Fruit fly (Drosophila melanogaster) whole organism, prepupa: ENCODE measurements around the gene nenya.
A peak's percentile ranks its signal among the peaks of the same experiment; 100 is the strongest.

Experiments used
- Blimp-1 ChIP-seq: fragments of 200-800 bp; sonication (Bioruptor generic); optimal IDR thresholded peaks from 3 replicates; lab custom pipeline; 2017; ENCODE audit warnings: missing biosample characterization, missing genetic modification characterization, mild to moderate bottlenecking, moderate library complexity, missing genetic modification reagents
- CG10631 ChIP-seq: fragments of 200-800 bp; sonication (Bioruptor generic); optimal IDR thresholded peaks from 2 replicates; lab custom pipeline; 2016; ENCODE audit warnings: missing biosample characterization, missing genetic modification characterization
- CG10669 ChIP-seq: fragments of 200-800 bp; sonication (Bioruptor generic); optimal IDR thresholded peaks from 3 replicates; lab custom pipeline; 2018; ENCODE audit warnings: missing biosample characterization, mild to moderate bottlenecking, missing genetic modification characterization, moderate library complexity
- CG11294 ChIP-seq: fragments of 200-800 bp; sonication (Bioruptor generic); IDR thresholded peaks from 2 replicates; pipeline ENCODE4 v1.3.6; 2022; ENCODE audit warnings: missing biosample characterization, missing genetic modification characterization
- CG11762 ChIP-seq: fragments of 200-800 bp; sonication (Bioruptor generic); optimal IDR thresholded peaks from 3 replicates; lab custom pipeline; 2016; ENCODE audit warnings: missing biosample characterization, missing genetic modification characterization; ENCODE audit not compliant: insufficient read depth
- CG11902 ChIP-seq: fragments of 200-800 bp; sonication (Bioruptor generic); optimal IDR thresholded peaks from 3 replicates; lab custom pipeline; 2016; ENCODE audit warnings: missing biosample characterization, missing genetic modification characterization
- CG16779 ChIP-seq: fragments of 200-800 bp; sonication (Bioruptor generic); optimal IDR thresholded peaks from 3 replicates; lab custom pipeline; 2017; ENCODE audit warnings: missing biosample characterization, mild to moderate bottlenecking, missing genetic modification characterization
- CG3032 ChIP-seq: fragments of 200-800 bp; optimal IDR thresholded peaks from 2 replicates; lab custom pipeline; 2019; ENCODE audit warnings: missing biosample characterization, mild to moderate bottlenecking, missing genetic modification characterization, moderate library complexity
- CG31627 ChIP-seq: fragments of 200-800 bp; sonication (Bioruptor generic); optimal IDR thresholded peaks from 3 replicates; lab custom pipeline; 2016; ENCODE audit warnings: missing biosample characterization, missing genetic modification characterization
- CG34406 ChIP-seq: fragments of 200-800 bp; sonication (Bioruptor generic); optimal IDR thresholded peaks from 3 replicates; lab custom pipeline; 2016; ENCODE audit warnings: missing biosample characterization, missing genetic modification characterization
- CG3919 ChIP-seq: fragments of 200-800 bp; sonication (Bioruptor generic); optimal IDR thresholded peaks from 3 replicates; lab custom pipeline; 2016; ENCODE audit warnings: missing biosample characterization, missing genetic modification characterization
- CG4318 ChIP-seq: fragments of 200-800 bp; sonication (Bioruptor generic); optimal IDR thresholded peaks from 3 replicates; lab custom pipeline; 2017; ENCODE audit warnings: missing biosample characterization, mild to moderate bottlenecking, missing genetic modification characterization
- CG6163 ChIP-seq: fragments of 200-800 bp; sonication (Bioruptor generic); IDR thresholded peaks from 3 replicates; pipeline ENCODE4 v1.3.6; 2022; ENCODE audit warnings: missing biosample characterization, missing genetic modification characterization
- CG6276 ChIP-seq: fragments of 200-800 bp; sonication (Bioruptor generic); optimal IDR thresholded peaks from 2 replicates; lab custom pipeline; 2017; ENCODE audit warnings: missing biosample characterization, mild to moderate bottlenecking, missing genetic modification characterization
- CG6792 ChIP-seq: fragments of 200-800 bp; sonication (Bioruptor generic); optimal IDR thresholded peaks from 3 replicates; lab custom pipeline; 2016; ENCODE audit warnings: missing biosample characterization, missing genetic modification characterization
- CG6808 ChIP-seq: fragments of 200-800 bp; sonication (Bioruptor generic); optimal IDR thresholded peaks from 3 replicates; lab custom pipeline; 2017; ENCODE audit warnings: missing biosample characterization, missing genetic modification characterization, mild to moderate bottlenecking, moderate library complexity, missing genetic modification reagents
- CG6854 ChIP-seq: fragments of 200-800 bp; sonication (Bioruptor generic); optimal IDR thresholded peaks from 2 replicates; lab custom pipeline; 2017; ENCODE audit warnings: missing biosample characterization, mild to moderate bottlenecking, missing genetic modification characterization
- CG7368 ChIP-seq: fragments of 200-800 bp; sonication (Bioruptor generic); optimal IDR thresholded peaks from 3 replicates; lab custom pipeline; 2016; ENCODE audit warnings: missing biosample characterization, missing genetic modification characterization
- CG8319 ChIP-seq: fragments of 200-800 bp; sonication (Bioruptor generic); optimal IDR thresholded peaks from 3 replicates; lab custom pipeline; 2016; ENCODE audit warnings: missing biosample characterization, missing genetic modification characterization
- CG8632 ChIP-seq: fragments of 200-800 bp; sonication (Bioruptor generic); optimal IDR thresholded peaks from 3 replicates; lab custom pipeline; 2016; ENCODE audit warnings: missing biosample characterization, missing genetic modification characterization
- CG9139 ChIP-seq: fragments of 200-800 bp; sonication (Bioruptor generic); optimal IDR thresholded peaks from 3 replicates; lab custom pipeline; 2017; ENCODE audit warnings: missing biosample characterization, mild to moderate bottlenecking, missing genetic modification characterization
- Eip75B ChIP-seq: fragments of 200-800 bp; sonication (Bioruptor generic); optimal IDR thresholded peaks from 3 replicates; lab custom pipeline; 2016; ENCODE audit warnings: missing biosample characterization, missing genetic modification characterization
- Eip78C ChIP-seq: fragments of 200-800 bp; sonication (Bioruptor generic); peaks from one replicate; lab custom pipeline; 2016; ENCODE audit warnings: missing biosample characterization, missing genetic modification characterization
- Eip93F ChIP-seq: fragments of 200-800 bp; sonication (Bioruptor generic); optimal IDR thresholded peaks from 2 replicates; lab custom pipeline; 2016; ENCODE audit warnings: missing biosample characterization, mild to moderate bottlenecking, missing genetic modification characterization
- Ets96B ChIP-seq: fragments of 200-800 bp; optimal IDR thresholded peaks from 2 replicates; lab custom pipeline; 2019; ENCODE audit warnings: missing biosample characterization, mild to moderate bottlenecking, missing genetic modification characterization, moderate library complexity
- Gug ChIP-seq: fragments of 200-800 bp; sonication (Bioruptor generic); IDR thresholded peaks from 2 replicates; pipeline ENCODE4 v1.3.6; 2022; ENCODE audit warnings: missing biosample characterization, missing genetic modification characterization
- Hr39 ChIP-seq: fragments of 200-800 bp; sonication (Bioruptor generic); optimal IDR thresholded peaks from 2 replicates; lab custom pipeline; 2016; ENCODE audit warnings: missing biosample characterization, missing genetic modification characterization
- Hr4 ChIP-seq: fragments of 200-800 bp; sonication (Bioruptor generic); optimal IDR thresholded peaks from 3 replicates; lab custom pipeline; 2016; ENCODE audit warnings: missing biosample characterization, missing genetic modification characterization
- Met ChIP-seq: fragments of 200-800 bp; sonication (Bioruptor generic); optimal IDR thresholded peaks from 3 replicates; lab custom pipeline; 2016; ENCODE audit warnings: missing biosample characterization, missing genetic modification characterization
- OdsH ChIP-seq: fragments of 200-800 bp; sonication (Bioruptor generic); optimal IDR thresholded peaks from 3 replicates; lab custom pipeline; 2016; ENCODE audit warnings: missing biosample characterization, missing genetic modification characterization
- Smox ChIP-seq: fragments of 200-800 bp; sonication (Bioruptor generic); optimal IDR thresholded peaks from 3 replicates; lab custom pipeline; 2016; ENCODE audit warnings: missing biosample characterization, missing genetic modification characterization
- Sox14 ChIP-seq: fragments of 200-800 bp; sonication (Bioruptor generic); optimal IDR thresholded peaks from 3 replicates; lab custom pipeline; 2016; ENCODE audit warnings: missing biosample characterization, missing genetic modification characterization
- Sox15 ChIP-seq: fragments of 200-800 bp; sonication (Bioruptor generic); optimal IDR thresholded peaks from 3 replicates; lab custom pipeline; 2016; ENCODE audit warnings: missing biosample characterization, missing genetic modification characterization
- acj6 ChIP-seq: fragments of 200-800 bp; sonication (Bioruptor generic); optimal IDR thresholded peaks from 3 replicates; lab custom pipeline; 2016; ENCODE audit warnings: missing biosample characterization, missing genetic modification characterization
- cyc ChIP-seq: fragments of 200-800 bp; sonication (Bioruptor generic); optimal IDR thresholded peaks from 3 replicates; lab custom pipeline; 2016; ENCODE audit warnings: missing biosample characterization, missing genetic modification characterization
- dac ChIP-seq: fragments of 200-800 bp; sonication (Bioruptor generic); optimal IDR thresholded peaks from 2 replicates; lab custom pipeline; 2017; ENCODE audit warnings: missing biosample characterization, mild to moderate bottlenecking, missing genetic modification characterization
- dsx ChIP-seq: fragments of 200-800 bp; optimal IDR thresholded peaks from 3 replicates; lab custom pipeline; 2019; ENCODE audit warnings: missing biosample characterization, mild to moderate bottlenecking, missing genetic modification characterization, moderate library complexity; ENCODE audit not compliant: poor library complexity, severe bottlenecking
- eg ChIP-seq: fragments of 200-800 bp; sonication (Bioruptor generic); IDR thresholded peaks from 3 replicates; pipeline ENCODE4 v1.3.6; 2022; ENCODE audit warnings: missing biosample characterization, missing genetic modification characterization
- fd59A ChIP-seq: fragments of 200-800 bp; sonication (Bioruptor generic); optimal IDR thresholded peaks from 2 replicates; lab custom pipeline; 2017; ENCODE audit warnings: missing biosample characterization, mild to moderate bottlenecking, missing genetic modification characterization, missing genetic modification reagents
- fd85E ChIP-seq: fragments of 200-800 bp; sonication (Bioruptor generic); optimal IDR thresholded peaks from 3 replicates; lab custom pipeline; 2016; ENCODE audit warnings: missing biosample characterization, missing genetic modification characterization
- fkh ChIP-seq: fragments of 200-800 bp; sonication (Bioruptor generic); optimal IDR thresholded peaks from 3 replicates; lab custom pipeline; 2017; ENCODE audit warnings: missing biosample characterization, mild to moderate bottlenecking, missing genetic modification characterization, moderate library complexity
- lz ChIP-seq: fragments of 200-800 bp; sonication (Bioruptor generic); optimal IDR thresholded peaks from 3 replicates; lab custom pipeline; 2016; ENCODE audit warnings: missing biosample characterization, missing genetic modification characterization
- net ChIP-seq: fragments of 200-800 bp; sonication (Bioruptor generic); optimal IDR thresholded peaks from 3 replicates; lab custom pipeline; 2016; ENCODE audit warnings: missing biosample characterization, missing genetic modification characterization
- salr ChIP-seq, 2 experiments: fragments of 200-800 bp; sonication (Bioruptor generic); optimal IDR thresholded peaks; 3 replicates each; lab custom pipeline; 2016 to 2018; ENCODE audit warnings: missing biosample characterization in 2 of 2, missing genetic modification characterization in 2 of 2, mild to moderate bottlenecking in 1 of 2
- spab ChIP-seq: fragments of 200-800 bp; sonication (Bioruptor generic); optimal IDR thresholded peaks from 2 replicates; lab custom pipeline; 2017; ENCODE audit warnings: missing biosample characterization, mild to moderate bottlenecking, missing genetic modification characterization, missing genetic modification reagents
- ss ChIP-seq, 2 experiments: fragments of 200-800 bp; sonication (Bioruptor generic); optimal IDR thresholded peaks; 2 replicates in 1 of 2; 3 replicates in 1 of 2; lab custom pipeline; 2017 to 2018; ENCODE audit warnings: mild to moderate bottlenecking in 2 of 2, missing biosample characterization in 2 of 2, missing genetic modification characterization in 2 of 2, moderate library complexity in 1 of 2
- topi ChIP-seq: fragments of 200-800 bp; sonication (Bioruptor generic); optimal IDR thresholded peaks from 3 replicates; lab custom pipeline; 2016; ENCODE audit warnings: missing biosample characterization, missing genetic modification characterization
- vri ChIP-seq: fragments of 200-800 bp; sonication (Bioruptor generic); optimal IDR thresholded peaks from 3 replicates; lab custom pipeline; 2016; ENCODE audit warnings: missing biosample characterization, mild to moderate bottlenecking, missing genetic modification characterization

Gene nenya

dm6 chr3R:27953890-27954289, 25.9 kb upstream of the nenya start, which contains the start of gene CG4951:
Gene CG4951 (minus strand): TSS chr3R:27954112.
- TF ChIP-seq CG7368 (GFP tag; lab: Kevin White, UChicago) (no peak), Smox (GFP tag; lab: Kevin White, UChicago) (no peak), CG6854 (GFP tag; lab: Kevin White, UChicago) (no peak), Ets96B (no peak), eg (GFP tag; lab: Robert Waterston, UW) (no peak), Sox15 (GFP tag; lab: Kevin White, UChicago) (no peak), CG11902 (GFP tag; lab: Kevin White, UChicago) (no peak), OdsH (no peak), CG11762 (GFP tag; lab: Kevin White, UChicago) (no peak), cyc (GFP tag; lab: Kevin White, UChicago) (no peak), Hr4 (GFP tag; lab: Kevin White, UChicago) (no peak), Eip78C (GFP tag; lab: Kevin White, UChicago) (no peak), CG34406 (GFP tag; lab: Kevin White, UChicago) (no peak), CG9139 (no peak)

DNA sequence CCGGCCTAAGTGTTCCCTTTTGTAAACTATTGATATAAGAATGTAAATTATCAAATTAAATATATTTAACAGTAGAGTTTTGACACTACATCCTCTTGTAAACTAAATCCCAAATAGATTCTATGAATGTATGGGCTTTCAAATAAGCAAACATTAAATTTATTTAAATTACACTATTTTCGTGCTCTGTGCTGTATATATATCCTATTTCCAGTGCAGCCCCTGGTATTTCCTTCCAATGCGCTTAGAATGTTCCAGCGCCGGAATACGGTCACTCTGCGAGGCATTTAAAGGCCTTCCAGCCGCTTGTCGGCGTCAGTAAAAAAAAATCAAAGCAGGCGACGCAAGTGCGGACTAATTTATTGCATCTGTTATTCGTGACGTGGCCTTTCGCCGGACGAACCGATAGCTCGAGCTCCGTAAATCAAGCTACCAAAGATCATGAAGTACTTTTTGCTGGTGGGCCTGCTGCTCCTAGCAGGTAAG, 20.5 kb upstream of the nenya start, which contains the start of gene Gp93:
Gene Gp93 (plus strand): TSS at position 291 of the 486 bp plus-strand sequence.
- TF ChIP-seq CG4318 (no peak), CG3032 (tag; lab: Kevin White, UChicago) (peak; percentile 71), CG16779 (tag; lab: Kevin White, UChicago) (no peak), CG11902 (GFP tag; lab: Kevin White, UChicago) (no peak), cyc (GFP tag; lab: Kevin White, UChicago) (peak; percentile 9), CG6808 (GFP tag; lab: Kevin White, UChicago) (peak; percentile 53), CG6163 (peak; percentile 72), Hr39 (GFP tag; lab: Kevin White, UChicago) (no peak), Eip75B (peak; percentile 20), Sox14 (GFP tag; lab: Kevin White, UChicago) (peak; percentile 46), CG6854 (GFP tag; lab: Kevin White, UChicago) (peak; percentile 26), dsx (GFP tag; lab: Kevin White, UChicago) (peak; percentile 29), topi (GFP tag; lab: Kevin White, UChicago) (no peak), Smox (GFP tag; lab: Kevin White, UChicago) (no peak), CG31627 (GFP tag; lab: Kevin White, UChicago) (peak; percentile 73), Met (GFP tag; lab: Kevin White, UChicago) (no peak), CG10669 (no peak), CG6276 (GFP tag; lab: Kevin White, UChicago) (no peak), vri (GFP tag; lab: Kevin White, UChicago) (no peak), dac (GFP tag; lab: Kevin White, UChicago) (no peak), fkh (GFP tag; lab: Kevin White, UChicago) (no peak), CG10631 (GFP tag; lab: Kevin White, UChicago) (no peak), salr (GFP tag; optimal IDR thresholded peaks at IDR 0.05; lab: Kevin White, UChicago) (peak in 1 of 2 experiments; percentile 35), Blimp-1 (no peak), CG3919 (GFP tag; lab: Kevin White, UChicago) (no peak), Eip93F (no peak), CG6792 (peak; percentile 49), CG34406 (GFP tag; lab: Kevin White, UChicago) (peak; percentile 61), fd85E (GFP tag; lab: Kevin White, UChicago) (no peak), spab (GFP tag; lab: Kevin White, UChicago) (no peak), Gug (GFP tag; lab: Robert Waterston, UW) (peak; percentile 46), Eip78C (GFP tag; lab: Kevin White, UChicago) (peak; percentile 90), CG8319 (GFP tag; lab: Kevin White, UChicago) (no peak), lz (GFP tag; lab: Kevin White, UChicago) (peak; percentile 61), acj6 (GFP tag; lab: Kevin White, UChicago) (no peak), net (peak; percentile 66), CG11294 (peak; percentile 49; the same call in 1 of the 2 replicates), Sox15 (GFP tag; lab: Kevin White, UChicago) (peak; percentile 47), OdsH (no peak), CG8632 (GFP tag; lab: Kevin White, UChicago) (peak; percentile 71), CG11762 (GFP tag; lab: Kevin White, UChicago) (no peak), fd59A (GFP tag; lab: Kevin White, UChicago) (peak; percentile 25), ss (GFP tag; optimal IDR thresholded peaks at IDR 0.05; lab: Kevin White, UChicago) (no peak), eg (GFP tag; lab: Robert Waterston, UW) (peak; percentile 67; the same call in 2 of the 3 replicates)
